Worm (Caenorhabditis elegans) whole organism, L4 larva: Measurements from ENCODE around the gene T28A8.5.

Experiments used
- F10B5.3 ChIP-seq: sonication (generic microtip); optimal IDR thresholded peaks from 2 replicates; lab custom pipeline; 2016; ENCODE audit warnings: mild to moderate bottlenecking, missing genetic modification characterization, missing compliant biosample characterization
- mxl-3 ChIP-seq: fragments of 200-800 bp; sonication (Bioruptor generic); optimal IDR thresholded peaks from 2 replicates; lab custom pipeline; 2018; ENCODE audit warnings: mild to moderate bottlenecking, missing genetic modification characterization, missing compliant biosample characterization
- set-16 ChIP-seq: fragments of 200-800 bp; sonication (Bioruptor generic); IDR thresholded peaks from 2 replicates; pipeline ENCODE4 v1.3.6; 2022; ENCODE audit warnings: missing genetic modification reagents, missing genetic modification characterization, missing compliant biosample characterization
- ztf-11 ChIP-seq: fragments of 150-350 bp; optimal IDR thresholded peaks from 2 replicates; lab custom pipeline; 2014; ENCODE audit warnings: missing biosample characterization, missing genetic modification characterization

ce11 chrIII:13457305-13457704 is 44.1 kb upstream of the T28A8.5 start:
- TF ChIP-seq F10B5.3 (tag; lab: Kevin White, UChicago) (no peak), set-16 (GFP tag; lab: Robert Waterston, UW) (no peak), ztf-11 (tag; lab: Kevin White, UChicago) (no peak), mxl-3 (GFP tag; lab: Kevin White, UChicago) (no peak)
